Worm (Caenorhabditis elegans) whole organism, young adult: ENCODE measurements around the gene prk-2.

ENCODE experiments used
- B0336.3 ChIP-seq: fragments of 200-800 bp; sonication (Bioruptor generic); IDR thresholded peaks from 2 replicates; pipeline ENCODE4 v1.3.6; 2022; ENCODE audit warnings: missing genetic modification characterization, missing compliant biosample characterization
- F10E7.11 ChIP-seq: sonication (generic microtip); optimal IDR thresholded peaks from 2 replicates; lab custom pipeline; 2017; ENCODE audit warnings: mild to moderate bottlenecking, missing genetic modification characterization, moderate library complexity, missing compliant biosample characterization
- F22D6.2 ChIP-seq: sonication (generic microtip); optimal IDR thresholded peaks from 2 replicates; lab custom pipeline; 2016; ENCODE audit warnings: mild to moderate bottlenecking, missing genetic modification characterization, missing compliant biosample characterization
- F23B12.7 ChIP-seq: sonication (generic microtip); optimal IDR thresholded peaks from 2 replicates; lab custom pipeline; 2017; ENCODE audit warnings: missing genetic modification characterization, mild to moderate bottlenecking, missing compliant biosample characterization, antibody characterized with exemption, moderate library complexity; ENCODE audit not compliant: insufficient read depth
- F39B2.1 ChIP-seq: fragments of 200-800 bp; sonication (Bioruptor generic); IDR thresholded peaks from 2 replicates; pipeline ENCODE4 v1.3.6; 2022; ENCODE audit warnings: missing genetic modification reagents, missing genetic modification characterization, missing compliant biosample characterization
- F52B5.7 ChIP-seq: sonication (generic microtip); optimal IDR thresholded peaks from 2 replicates; lab custom pipeline; 2016; ENCODE audit warnings: mild to moderate bottlenecking, missing genetic modification characterization, missing compliant biosample characterization
- F57A8.1 ChIP-seq: fragments of 200-800 bp; sonication (Bioruptor generic); optimal IDR thresholded peaks from 2 replicates; lab custom pipeline; 2018; ENCODE audit warnings: mild to moderate bottlenecking, missing genetic modification characterization, moderate library complexity, missing compliant biosample characterization
- T07F8.4 ChIP-seq: sonication (generic microtip); optimal IDR thresholded peaks from 2 replicates; lab custom pipeline; 2016; ENCODE audit warnings: mild to moderate bottlenecking, missing genetic modification characterization, moderate library complexity, missing compliant biosample characterization
- Y53F4B.3 ChIP-seq: fragments of 200-800 bp; sonication (Bioruptor generic); IDR thresholded peaks from 2 replicates; pipeline ENCODE4 v1.3.6; 2022; ENCODE audit warnings: missing genetic modification reagents, missing genetic modification characterization, missing compliant biosample characterization
- Y53G8AR.9 ChIP-seq: fragments of 200-800 bp; sonication (Bioruptor generic); conservative IDR thresholded peaks from 2 replicates; pipeline ENCODE4 v1.3.6; 2022; ENCODE audit warnings: missing genetic modification reagents, missing genetic modification characterization, missing compliant biosample characterization
- Y79H2A.3 ChIP-seq: fragments of 200-800 bp; sonication (Bioruptor generic); conservative IDR thresholded peaks from 2 replicates; pipeline ENCODE4 v1.3.6; 2022; ENCODE audit warnings: missing genetic modification reagents, missing genetic modification characterization, missing compliant biosample characterization
- akir-1 ChIP-seq: fragments of 200-800 bp; sonication (Bioruptor generic); optimal IDR thresholded peaks from 2 replicates; lab custom pipeline; 2018; ENCODE audit warnings: mild to moderate bottlenecking, missing genetic modification characterization, moderate library complexity, missing compliant biosample characterization
- aptf-2 ChIP-seq: fragments of 200-800 bp; sonication (Bioruptor generic); conservative IDR thresholded peaks from 2 replicates; pipeline ENCODE4 v1.3.6; 2022; ENCODE audit warnings: missing genetic modification reagents, missing genetic modification characterization, missing compliant biosample characterization
- athp-1 ChIP-seq: sonication (generic microtip); optimal IDR thresholded peaks from 2 replicates; lab custom pipeline; 2017; ENCODE audit warnings: mild to moderate bottlenecking, missing genetic modification characterization, missing compliant biosample characterization
- ceh-100 ChIP-seq: fragments of 200-800 bp; sonication (Bioruptor generic); IDR thresholded peaks from 2 replicates; pipeline ENCODE4 v1.3.6; 2022; ENCODE audit warnings: missing genetic modification reagents, missing genetic modification characterization, missing compliant biosample characterization
- ceh-40 ChIP-seq: fragments of 200-800 bp; sonication (Bioruptor generic); IDR thresholded peaks from 2 replicates; pipeline ENCODE4 v1.3.6; 2022; ENCODE audit warnings: missing genetic modification characterization, missing compliant biosample characterization
- ceh-91 ChIP-seq: fragments of 200-800 bp; sonication (Bioruptor generic); IDR thresholded peaks from 2 replicates; pipeline ENCODE4 v1.3.6; 2022; ENCODE audit warnings: missing genetic modification reagents, missing genetic modification characterization, missing compliant biosample characterization
- dox-1 ChIP-seq: fragments of 200-800 bp; sonication (Bioruptor generic); IDR thresholded peaks from 2 replicates; pipeline ENCODE4 v1.3.6; 2022; ENCODE audit warnings: missing genetic modification reagents, missing genetic modification characterization, missing compliant biosample characterization
- egl-18 ChIP-seq: fragments of 200-800 bp; sonication (Bioruptor generic); IDR thresholded peaks from 2 replicates; pipeline ENCODE4 v1.3.6; 2022; ENCODE audit warnings: missing genetic modification reagents, missing genetic modification characterization, missing compliant biosample characterization
- egl-44 ChIP-seq: fragments of 200-800 bp; sonication (Bioruptor generic); IDR thresholded peaks from 2 replicates; pipeline ENCODE4 v1.3.6; 2022; ENCODE audit warnings: missing genetic modification reagents, missing genetic modification characterization, missing compliant biosample characterization
- egrh-3 ChIP-seq: fragments of 200-800 bp; sonication (Bioruptor generic); IDR thresholded peaks from 2 replicates; pipeline ENCODE4 v1.3.6; 2022; ENCODE audit warnings: missing genetic modification reagents, missing genetic modification characterization, missing compliant biosample characterization
- ekl-4 ChIP-seq: fragments of 200-800 bp; sonication (Bioruptor generic); IDR thresholded peaks from 2 replicates; pipeline ENCODE4 v1.3.6; 2022; ENCODE audit warnings: missing genetic modification reagents, missing genetic modification characterization, missing compliant biosample characterization
- hlh-12 ChIP-seq: sonication (generic microtip); optimal IDR thresholded peaks from 2 replicates; lab custom pipeline; 2016; ENCODE audit warnings: missing genetic modification characterization, missing compliant biosample characterization
- hrde-1 ChIP-seq: sonication (generic microtip); optimal IDR thresholded peaks from 2 replicates; lab custom pipeline; 2016; ENCODE audit warnings: missing genetic modification characterization, mild to moderate bottlenecking, missing compliant biosample characterization, moderate library complexity, missing genotype, missing genetic modification reagents, borderline replicate concordance
- lag-1 ChIP-seq: fragments of 200-800 bp; sonication (Bioruptor generic); IDR thresholded peaks from 2 replicates; pipeline ENCODE4 v1.3.6; 2022; ENCODE audit warnings: missing genetic modification reagents, missing genetic modification characterization, missing compliant biosample characterization
- let-607 ChIP-seq, 2 experiments: fragments of 200-800 bp in 1 of 2; sonication (Bioruptor generic) in 1 of 2; sonication (generic microtip) in 1 of 2; optimal IDR thresholded peaks; 2 replicates each; lab custom pipeline; 2016 to 2018; ENCODE audit warnings: mild to moderate bottlenecking in 2 of 2, missing compliant biosample characterization in 2 of 2, missing genetic modification characterization in 2 of 2, moderate library complexity in 2 of 2, missing genotype in 1 of 2
- lin-35 ChIP-seq, 3 experiments: fragments of 150-350 bp in 2 of 3; sonication (generic microtip) in 1 of 3; optimal IDR thresholded peaks; 2 replicates each; lab custom pipeline; 2014 to 2018; ENCODE audit warnings: missing biosample characterization in 3 of 3, missing genetic modification characterization in 3 of 3, missing genetic modification reagents in 3 of 3
- lin-40 ChIP-seq: sonication (generic microtip); optimal IDR thresholded peaks from 2 replicates; lab custom pipeline; 2016; ENCODE audit warnings: missing genetic modification characterization, mild to moderate bottlenecking, missing compliant biosample characterization, missing genotype, missing genetic modification reagents
- lin-54 ChIP-seq: fragments of 200-800 bp; sonication (Bioruptor generic); optimal IDR thresholded peaks from 2 replicates; lab custom pipeline; 2018; ENCODE audit warnings: mild to moderate bottlenecking, missing genetic modification characterization, missing compliant biosample characterization
- madf-10 ChIP-seq: sonication (generic microtip); optimal IDR thresholded peaks from 2 replicates; lab custom pipeline; 2016; ENCODE audit warnings: mild to moderate bottlenecking, missing genetic modification characterization, missing compliant biosample characterization
- madf-3 ChIP-seq: fragments of 200-800 bp; sonication (Bioruptor generic); IDR thresholded peaks from 2 replicates; pipeline ENCODE4 v1.3.6; 2022; ENCODE audit warnings: missing genetic modification reagents, missing genetic modification characterization, missing compliant biosample characterization
- madf-6 ChIP-seq: fragments of 200-800 bp; sonication (Bioruptor generic); IDR thresholded peaks from 2 replicates; pipeline ENCODE4 v1.3.6; 2022; ENCODE audit warnings: missing genetic modification reagents, missing genetic modification characterization, missing compliant biosample characterization
- mcd-1 ChIP-seq: fragments of 200-800 bp; sonication (Bioruptor generic); IDR thresholded peaks from 2 replicates; pipeline ENCODE4 v1.3.6; 2022; ENCODE audit warnings: missing genetic modification reagents, missing genetic modification characterization, missing compliant biosample characterization
- mel-28 ChIP-seq: sonication (generic microtip); optimal IDR thresholded peaks from 2 replicates; lab custom pipeline; 2016; ENCODE audit warnings: borderline replicate concordance, mild to moderate bottlenecking, missing genetic modification characterization, missing compliant biosample characterization
- mes-4 ChIP-seq: sonication (generic microtip); optimal IDR thresholded peaks from 2 replicates; lab custom pipeline; 2016; ENCODE audit warnings: missing genotype, missing genetic modification characterization, missing compliant biosample characterization
- nfya-1 ChIP-seq: sonication (generic microtip); optimal IDR thresholded peaks from 2 replicates; lab custom pipeline; 2017; ENCODE audit warnings: antibody characterized with exemption, missing compliant biosample characterization, missing genetic modification characterization, borderline replicate concordance; ENCODE audit not compliant: insufficient read depth
- nfya-2 ChIP-seq: fragments of 200-800 bp; sonication (Bioruptor generic); IDR thresholded peaks from 2 replicates; pipeline ENCODE4 v1.3.6; 2022; ENCODE audit warnings: missing genetic modification reagents, missing genetic modification characterization, missing compliant biosample characterization
- nfyb-1 ChIP-seq: fragments of 200-800 bp; sonication (Bioruptor generic); IDR thresholded peaks from 2 replicates; pipeline ENCODE4 v1.3.6; 2022; ENCODE audit warnings: missing genetic modification reagents, missing genetic modification characterization, missing compliant biosample characterization
- nhr-27 ChIP-seq: fragments of 200-800 bp; sonication (Bioruptor generic); optimal IDR thresholded peaks from 2 replicates; lab custom pipeline; 2018; ENCODE audit warnings: mild to moderate bottlenecking, missing genetic modification characterization, moderate library complexity, missing compliant biosample characterization
- rcor-1 ChIP-seq: fragments of 200-800 bp; sonication (Bioruptor generic); IDR thresholded peaks from 2 replicates; pipeline ENCODE4 v1.3.6; 2022; ENCODE audit warnings: missing genetic modification reagents, missing genetic modification characterization, missing compliant biosample characterization
- sdz-38 ChIP-seq: sonication (generic microtip); optimal IDR thresholded peaks from 2 replicates; lab custom pipeline; 2016; ENCODE audit warnings: missing genotype, missing genetic modification characterization, missing compliant biosample characterization
- sea-2 ChIP-seq: fragments of 200-800 bp; sonication (Bioruptor generic); IDR thresholded peaks from 2 replicates; pipeline ENCODE4 v1.3.6; 2022; ENCODE audit warnings: missing genetic modification characterization, missing compliant biosample characterization
- snpc-3.4 ChIP-seq: sonication (generic microtip); optimal IDR thresholded peaks from 2 replicates; lab custom pipeline; 2017; ENCODE audit warnings: missing genetic modification characterization, mild to moderate bottlenecking, missing compliant biosample characterization, antibody characterized with exemption, moderate library complexity, missing genotype, missing genetic modification reagents
- somi-1 ChIP-seq: fragments of 200-800 bp; sonication (Bioruptor generic); optimal IDR thresholded peaks from 2 replicates; lab custom pipeline; 2018; ENCODE audit warnings: mild to moderate bottlenecking, missing genetic modification characterization, missing compliant biosample characterization
- tbp1 ChIP-seq: fragments of 200-800 bp; sonication (Bioruptor generic); optimal IDR thresholded peaks from 2 replicates; lab custom pipeline; 2018; ENCODE audit warnings: mild to moderate bottlenecking, missing genetic modification characterization, missing compliant biosample characterization
- tbx-9 ChIP-seq: sonication (generic microtip); optimal IDR thresholded peaks from 2 replicates; lab custom pipeline; 2016; ENCODE audit warnings: borderline replicate concordance, missing genetic modification characterization, inconsistent platforms, missing compliant biosample characterization
- tlf-1 ChIP-seq: fragments of 200-800 bp; sonication (Bioruptor generic); optimal IDR thresholded peaks from 2 replicates; lab custom pipeline; 2018; ENCODE audit warnings: mild to moderate bottlenecking, missing genetic modification characterization, missing compliant biosample characterization
- ztf-22 ChIP-seq: fragments of 200-800 bp; sonication (Bioruptor generic); optimal IDR thresholded peaks from 2 replicates; lab custom pipeline; 2018; ENCODE audit warnings: mild to moderate bottlenecking, missing genetic modification characterization, moderate library complexity, missing compliant biosample characterization

Gene prk-2

DNA sequence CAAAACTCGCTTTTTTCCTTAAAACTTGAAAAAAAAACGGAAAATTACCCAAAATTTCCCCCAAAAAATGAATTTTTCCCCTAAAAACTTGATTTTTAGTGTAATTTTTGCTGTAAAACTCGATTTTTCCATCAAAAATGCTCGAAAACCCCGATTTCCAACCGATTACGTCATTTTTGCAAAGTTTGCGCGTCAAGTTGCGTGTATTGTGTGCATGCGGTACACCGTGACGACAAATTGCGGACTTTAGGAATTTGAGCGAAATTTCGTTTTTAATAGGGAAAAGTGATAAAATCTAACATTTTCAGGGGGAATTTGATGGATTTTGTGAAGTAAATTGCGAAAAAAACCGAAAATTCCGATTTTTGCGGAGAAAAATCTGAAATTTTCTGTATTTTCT, 46.1 kb downstream of the prk-2 start (continued):
- TF ChIP-seq egrh-3 (GFP tag; lab: Robert Waterston, UW): no peak
- no peak for TF ChIP-seq T07F8.4 (tag; lab: Kevin White, UChicago)
- TF ChIP-seq ekl-4 (GFP tag; lab: Robert Waterston, UW): 0 out of 2 replicates have a peak, but pooled peaks have one; percentile 60
- TF ChIP-seq F57A8.1 (GFP tag; lab: Kevin White, UChicago): no peak
- TF ChIP-seq lag-1 (GFP tag; lab: Robert Waterston, UW): no peak
- no peak; the same call in 1 of the 2 replicates for TF ChIP-seq ceh-100
- no peak for TF ChIP-seq Y53G8AR.9 (GFP tag; lab: Robert Waterston, UW)
- peak; percentile 19 for TF ChIP-seq mel-28 (tag; lab: Kevin White, UChicago)
- TF ChIP-seq nfya-1 (tag; lab: Kevin White, UChicago): no peak
- no peak for TF ChIP-seq Y79H2A.3
- TF ChIP-seq ztf-22: no peak
- TF ChIP-seq akir-1 (GFP tag; lab: Kevin White, UChicago): no peak
- TF ChIP-seq somi-1 (GFP tag; lab: Kevin White, UChicago): no peak
- TF ChIP-seq rcor-1 (GFP tag; lab: Robert Waterston, UW): 0 out of 2 replicates have a peak, but pooled peaks have one; percentile 23
- no peak for TF ChIP-seq hrde-1 (tag; lab: Kevin White, UChicago)
- no peak for TF ChIP-seq lin-40 (tag; lab: Kevin White, UChicago)
- TF ChIP-seq F22D6.2: no peak
- TF ChIP-seq sea-2: no peak
- TF ChIP-seq F23B12.7: no peak
- no peak for TF ChIP-seq ceh-40 (GFP tag; lab: Robert Waterston, UW)
- TF ChIP-seq hlh-12 (tag; lab: Kevin White, UChicago): no peak
- TF ChIP-seq snpc-3.4 (tag; lab: Kevin White, UChicago): peak; percentile 46
- TF ChIP-seq tbp1 (GFP tag; lab: Kevin White, UChicago): peak; percentile 40
- TF ChIP-seq F52B5.7: no peak
- no peak for TF ChIP-seq F39B2.1 (GFP tag; lab: Robert Waterston, UW)
- TF ChIP-seq sdz-38 (tag; lab: Kevin White, UChicago): no peak
- peak; percentile 74 for TF ChIP-seq mcd-1 (GFP tag; lab: Robert Waterston, UW)
- no peak for TF ChIP-seq nhr-27 (tag; lab: Kevin White, UChicago)
- TF ChIP-seq egl-44: no peak
- TF ChIP-seq dox-1 (GFP tag; lab: Robert Waterston, UW): no peak; the same call in 1 of the 2 replicates
- peak in 1 of 3 experiments; percentile 57 for TF ChIP-seq lin-35 (GFP tag; optimal IDR thresholded peaks at IDR 0.05; lab: Kevin White, UChicago)
- TF ChIP-seq B0336.3: peak; percentile 39; the same call in 1 of the 2 replicates
- no peak for TF ChIP-seq aptf-2 (GFP tag; lab: Robert Waterston, UW)
- no peak for TF ChIP-seq nfya-2 (GFP tag; lab: Robert Waterston, UW)
- TF ChIP-seq athp-1 (tag; lab: Kevin White, UChicago): peak; percentile 24
- no peak for TF ChIP-seq ceh-91
- TF ChIP-seq madf-10: no peak
- no peak for TF ChIP-seq nfyb-1 (GFP tag; lab: Robert Waterston, UW)
- no peak for TF ChIP-seq mes-4 (tag; lab: Kevin White, UChicago)
- no peak for TF ChIP-seq F10E7.11 (tag; lab: Kevin White, UChicago)
- peak; percentile 55 for TF ChIP-seq madf-6 (GFP tag; lab: Robert Waterston, UW)
- peak; percentile 44 for TF ChIP-seq lin-54 (GFP tag; lab: Kevin White, UChicago)
- TF ChIP-seq tlf-1 (GFP tag; lab: Kevin White, UChicago): peak; percentile 27
- TF ChIP-seq tbx-9 (tag; lab: Kevin White, UChicago): no peak
- no peak for TF ChIP-seq egl-18 (GFP tag; lab: Robert Waterston, UW)
- TF ChIP-seq let-607 (tag; optimal IDR thresholded peaks at IDR 0.05; lab: Kevin White, UChicago): no peak
- TF ChIP-seq madf-3 (GFP tag; lab: Robert Waterston, UW): peak; percentile 93
- TF ChIP-seq Y53F4B.3 (GFP tag; lab: Robert Waterston, UW): no peak
